Worm (Caenorhabditis elegans) whole organism, L2 larva: Measurements from ENCODE around the gene JC8.16.

Experiments used
- C34F6.9 ChIP-seq: fragments of 150-350 bp; optimal IDR thresholded peaks from 2 replicates; lab custom pipeline; 2014; ENCODE audit warnings: missing biosample characterization, missing genetic modification characterization
- F13H6.1 ChIP-seq: sonication (generic microtip); optimal IDR thresholded peaks from 2 replicates; lab custom pipeline; 2016; ENCODE audit warnings: missing genetic modification characterization, missing compliant biosample characterization
- R02D3.7 ChIP-seq: fragments of 150-350 bp; optimal IDR thresholded peaks from 2 replicates; lab custom pipeline; 2014; ENCODE audit warnings: missing biosample characterization, missing genetic modification characterization
- Y55F3AM.14 ChIP-seq: fragments of 200-800 bp; sonication (Bioruptor generic); optimal IDR thresholded peaks from 2 replicates; lab custom pipeline; 2018; ENCODE audit warnings: mild to moderate bottlenecking, missing genetic modification characterization, missing compliant biosample characterization
- ZK546.5 ChIP-seq: sonication (generic microtip); optimal IDR thresholded peaks from 2 replicates; lab custom pipeline; 2017; ENCODE audit warnings: missing biosample characterization, missing genetic modification characterization
- alr-1 ChIP-seq: fragments of 150-350 bp; optimal IDR thresholded peaks from 2 replicates; lab custom pipeline; 2014; ENCODE audit warnings: missing biosample characterization, missing genetic modification characterization
- aly-2 ChIP-seq: fragments of 150-350 bp; optimal IDR thresholded peaks from 2 replicates; lab custom pipeline; 2014; ENCODE audit warnings: missing biosample characterization, missing genetic modification characterization
- ama-1 ChIP-seq: fragments of 150-350 bp; optimal IDR thresholded peaks from 2 replicates; lab custom pipeline; 2018; ENCODE audit warnings: inconsistent platforms
- blmp-1 ChIP-seq: sonication (generic microtip); optimal IDR thresholded peaks from 2 replicates; lab custom pipeline; 2017; ENCODE audit warnings: missing genetic modification characterization, mild to moderate bottlenecking, missing compliant biosample characterization, antibody characterized with exemption, moderate library complexity; ENCODE audit not compliant: insufficient read depth
- ceh-16 ChIP-seq: fragments of 150-350 bp; optimal IDR thresholded peaks from 2 replicates; lab custom pipeline; 2014; ENCODE audit warnings: missing biosample characterization, missing genetic modification characterization
- ceh-82 ChIP-seq: fragments of 150-350 bp; optimal IDR thresholded peaks from 2 replicates; lab custom pipeline; 2014; ENCODE audit warnings: missing biosample characterization, missing genetic modification characterization
- crh-2 ChIP-seq: sonication (generic microtip); optimal IDR thresholded peaks from 2 replicates; lab custom pipeline; 2017; ENCODE audit warnings: missing biosample characterization, missing genetic modification characterization
- dmd-4 ChIP-seq: sonication (generic microtip); optimal IDR thresholded peaks from 2 replicates; lab custom pipeline; 2017; ENCODE audit warnings: missing biosample characterization, missing genetic modification characterization
- egl-27 ChIP-seq: sonication (generic microtip); optimal IDR thresholded peaks from 3 replicates; lab custom pipeline; 2017; ENCODE audit warnings: missing biosample characterization, missing genetic modification reagents, missing genetic modification characterization
- elt-1 ChIP-seq: fragments of 150-350 bp; optimal IDR thresholded peaks from 2 replicates; lab custom pipeline; 2014; ENCODE audit warnings: missing biosample characterization, missing genetic modification characterization
- elt-3 ChIP-seq: sonication (generic microtip); optimal IDR thresholded peaks from 2 replicates; lab custom pipeline; 2017; ENCODE audit warnings: missing biosample characterization, missing genetic modification characterization
- fos-1 ChIP-seq: fragments of 150-350 bp; optimal IDR thresholded peaks from 2 replicates; lab custom pipeline; 2014; ENCODE audit warnings: missing biosample characterization, missing genetic modification characterization
- gmeb-1 ChIP-seq: fragments of 150-350 bp; optimal IDR thresholded peaks from 2 replicates; lab custom pipeline; 2014; ENCODE audit warnings: missing biosample characterization, missing genetic modification characterization
- lin-11 ChIP-seq: fragments of 150-350 bp; sonication (generic microtip); optimal IDR thresholded peaks from 2 replicates; lab custom pipeline; 2014; ENCODE audit warnings: missing biosample characterization, missing genetic modification characterization, inconsistent platforms, mixed read lengths
- lin-13 ChIP-seq: fragments of 150-350 bp; optimal IDR thresholded peaks from 2 replicates; lab custom pipeline; 2014; ENCODE audit warnings: missing biosample characterization, missing genetic modification reagents, missing genetic modification characterization
- lin-39 ChIP-seq: fragments of 150-350 bp; optimal IDR thresholded peaks from 2 replicates; lab custom pipeline; 2014; ENCODE audit warnings: missing biosample characterization, missing genetic modification reagents, missing genetic modification characterization
- lsy-2 ChIP-seq, 2 experiments: fragments of 150-350 bp in 1 of 2; sonication (generic microtip) in 1 of 2; optimal IDR thresholded peaks; 2 replicates each; lab custom pipeline; 2014 to 2017; ENCODE audit warnings: missing biosample characterization in 2 of 2, missing genetic modification characterization in 2 of 2
- mab-5 ChIP-seq: fragments of 150-350 bp; optimal IDR thresholded peaks from 2 replicates; lab custom pipeline; 2014; ENCODE audit warnings: missing biosample characterization, missing genetic modification characterization
- mbf-1 ChIP-seq: sonication (generic microtip); optimal IDR thresholded peaks from 2 replicates; lab custom pipeline; 2017; ENCODE audit warnings: missing biosample characterization, missing genetic modification characterization
- mdl-1 ChIP-seq, 2 experiments: fragments of 150-350 bp in 1 of 2; sonication (generic microtip) in 1 of 2; optimal IDR thresholded peaks; 2 replicates each; lab custom pipeline; 2017; ENCODE audit warnings: missing biosample characterization in 2 of 2, missing genetic modification characterization in 2 of 2
- nhr-10 ChIP-seq: sonication (generic microtip); optimal IDR thresholded peaks from 2 replicates; lab custom pipeline; 2017; ENCODE audit warnings: missing biosample characterization, missing genetic modification characterization
- nhr-11 ChIP-seq: fragments of 150-350 bp; optimal IDR thresholded peaks from 2 replicates; lab custom pipeline; 2014; ENCODE audit warnings: missing biosample characterization, missing genetic modification characterization
- nhr-12 ChIP-seq: fragments of 150-350 bp; optimal IDR thresholded peaks from 2 replicates; lab custom pipeline; 2014; ENCODE audit warnings: missing biosample characterization, missing genetic modification characterization
- nhr-129 ChIP-seq: fragments of 150-350 bp; optimal IDR thresholded peaks from 2 replicates; lab custom pipeline; 2014; ENCODE audit warnings: missing biosample characterization, missing genetic modification characterization
- nhr-21 ChIP-seq: fragments of 150-350 bp; optimal IDR thresholded peaks from 2 replicates; lab custom pipeline; 2014; ENCODE audit warnings: missing biosample characterization, missing genetic modification characterization
- nhr-23 ChIP-seq: fragments of 150-350 bp; optimal IDR thresholded peaks from 2 replicates; lab custom pipeline; 2014; ENCODE audit warnings: missing biosample characterization, missing genetic modification reagents, missing genetic modification characterization
- nhr-237 ChIP-seq: fragments of 150-350 bp; optimal IDR thresholded peaks from 2 replicates; lab custom pipeline; 2014; ENCODE audit warnings: missing biosample characterization, missing genetic modification characterization
- nhr-25 ChIP-seq: fragments of 150-350 bp; sonication (generic microtip); optimal IDR thresholded peaks from 3 replicates; lab custom pipeline; 2014; ENCODE audit warnings: missing biosample characterization, missing genetic modification characterization
- nhr-6 ChIP-seq: fragments of 150-350 bp; optimal IDR thresholded peaks from 2 replicates; lab custom pipeline; 2014; ENCODE audit warnings: missing biosample characterization, missing genetic modification characterization
- nhr-77 ChIP-seq: fragments of 150-350 bp; optimal IDR thresholded peaks from 2 replicates; lab custom pipeline; 2014; ENCODE audit warnings: missing biosample characterization, missing genetic modification characterization
- peb-1 ChIP-seq: fragments of 150-350 bp; optimal IDR thresholded peaks from 2 replicates; lab custom pipeline; 2014; ENCODE audit warnings: missing biosample characterization, missing genetic modification characterization
- sem-4 ChIP-seq: fragments of 150-350 bp; optimal IDR thresholded peaks from 2 replicates; lab custom pipeline; 2014; ENCODE audit warnings: missing biosample characterization, missing genetic modification reagents, missing genetic modification characterization
- skn-1 ChIP-seq: sonication (generic microtip); optimal IDR thresholded peaks from 2 replicates; lab custom pipeline; 2017; ENCODE audit warnings: missing biosample characterization, missing genetic modification characterization
- snpc-4 ChIP-seq: fragments of 150-350 bp; optimal IDR thresholded peaks from 2 replicates; lab custom pipeline; 2014; ENCODE audit warnings: missing biosample characterization, missing genetic modification characterization
- unc-39 ChIP-seq: fragments of 150-350 bp; optimal IDR thresholded peaks from 2 replicates; lab custom pipeline; 2014; ENCODE audit warnings: missing biosample characterization, missing genetic modification characterization
- unc-55 ChIP-seq: fragments of 150-350 bp; sonication (generic microtip); optimal IDR thresholded peaks from 3 replicates; lab custom pipeline; 2014; ENCODE audit warnings: missing biosample characterization, missing genetic modification reagents, missing genetic modification characterization
- unc-62 ChIP-seq: fragments of 150-350 bp; optimal IDR thresholded peaks from 2 replicates; lab custom pipeline; 2014; ENCODE audit warnings: missing biosample characterization, missing genetic modification reagents, missing genetic modification characterization
- zag-1 ChIP-seq: fragments of 150-350 bp; optimal IDR thresholded peaks from 2 replicates; lab custom pipeline; 2014; ENCODE audit warnings: missing biosample characterization, missing genetic modification characterization
- ztf-1 ChIP-seq: fragments of 200-800 bp; sonication (Bioruptor generic); conservative IDR thresholded peaks from 2 replicates; pipeline ENCODE4 v1.3.6; 2022; ENCODE audit warnings: missing genetic modification characterization, missing compliant biosample characterization
- ztf-11 ChIP-seq: sonication (generic microtip); optimal IDR thresholded peaks from 2 replicates; lab custom pipeline; 2017; ENCODE audit warnings: missing biosample characterization, missing genetic modification characterization

The JC8.16 gene

DNA sequence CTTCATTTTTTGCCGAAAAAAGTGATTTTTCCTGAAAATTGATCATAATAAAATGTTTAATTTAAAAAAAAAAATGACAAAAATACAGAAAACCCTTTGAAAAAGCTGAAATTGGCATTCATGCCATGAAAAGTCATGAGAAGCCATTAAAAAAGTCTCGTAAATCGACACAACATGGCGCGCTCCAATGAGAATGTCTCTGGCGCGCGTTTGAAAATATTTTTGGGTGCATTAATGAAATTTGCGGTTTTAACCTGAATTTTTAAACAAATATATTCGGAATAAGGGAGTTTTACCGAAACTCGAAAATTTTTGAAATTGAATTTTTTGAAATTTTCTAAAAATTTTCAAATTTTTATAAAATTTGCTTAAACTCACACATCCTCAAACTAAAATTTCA is 11.2 kb upstream of the JC8.16 start:
- TF ChIP-seq lsy-2 (tag; optimal IDR thresholded peaks at IDR 0.05; lab: Kevin White, UChicago) (no peak), ztf-11 (no peak), crh-2 (tag; lab: Kevin White, UChicago) (no peak), nhr-25 (tag; lab: Kevin White, UChicago) (no peak), unc-62 (GFP tag; lab: Kevin White, UChicago) (no peak), gmeb-1 (tag; lab: Kevin White, UChicago) (no peak), dmd-4 (tag; lab: Kevin White, UChicago) (no peak), mab-5 (tag; lab: Kevin White, UChicago) (no peak), Y55F3AM.14 (GFP tag; lab: Kevin White, UChicago) (no peak), elt-3 (tag; lab: Kevin White, UChicago) (no peak), nhr-21 (no peak), F13H6.1 (tag; lab: Kevin White, UChicago) (no peak), ceh-82 (tag; lab: Kevin White, UChicago) (no peak), lin-13 (GFP tag; lab: Kevin White, UChicago) (no peak), sem-4 (no peak)

DNA sequence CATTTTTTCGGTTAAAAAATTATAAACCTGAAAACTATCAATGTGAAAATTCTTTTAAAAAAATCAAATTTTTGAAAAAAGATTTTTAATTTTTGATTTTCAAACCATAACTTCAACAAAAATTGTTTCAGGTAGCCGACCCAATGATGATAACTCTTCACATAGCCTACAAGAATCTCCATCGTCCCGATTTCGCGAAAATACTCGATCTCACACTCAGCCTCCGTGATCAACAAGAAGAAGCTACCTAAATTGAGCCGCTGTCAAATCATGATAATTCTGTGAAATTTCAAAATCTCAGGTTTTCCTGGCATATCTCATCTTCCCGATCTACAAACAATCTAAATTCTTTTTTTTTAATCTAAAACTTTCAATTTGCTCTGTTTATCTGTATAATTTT is 8.7 kb upstream of the JC8.16 start:
- no peak for TF ChIP-seq unc-62 (GFP tag; lab: Kevin White, UChicago)
- TF ChIP-seq gmeb-1 (tag; lab: Kevin White, UChicago): no peak
- no peak for TF ChIP-seq unc-55 (GFP tag; lab: Kevin White, UChicago)
- TF ChIP-seq nhr-6 (tag; lab: Kevin White, UChicago): no peak
- TF ChIP-seq peb-1 (tag; lab: Kevin White, UChicago): no peak
- TF ChIP-seq dmd-4 (tag; lab: Kevin White, UChicago): no peak
- TF ChIP-seq egl-27 (tag; lab: Kevin White, UChicago): no peak

DNA sequence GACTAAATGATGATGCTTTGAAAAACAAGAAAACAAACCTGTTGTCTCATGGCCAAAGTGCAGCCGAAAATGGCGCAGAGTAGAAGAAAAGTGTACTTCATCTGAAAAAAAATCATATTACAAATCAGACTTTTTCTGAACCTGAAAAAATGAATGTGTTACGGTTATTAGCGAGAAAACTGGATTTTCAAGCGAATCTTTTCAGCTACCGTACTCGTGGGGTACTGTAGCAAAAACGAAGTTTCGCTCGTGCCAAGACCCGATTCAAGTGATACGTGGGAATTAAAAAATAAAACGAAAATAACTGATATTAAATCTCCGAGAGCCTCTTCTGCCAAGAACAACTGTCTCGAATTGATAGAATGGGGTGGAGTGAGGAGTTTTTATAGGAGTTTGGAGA is 6.8 kb upstream of the JC8.16 start, which contains the start of gene ttr-51:
TSS of gene ttr-51 (minus strand) at position 101 of the 400 bp plus-strand sequence.
- TF ChIP-seq lsy-2 (tag; optimal IDR thresholded peaks at IDR 0.05; lab: Kevin White, UChicago) (peak in 1 of 2 experiments; percentile 1), unc-39 (tag; lab: Kevin White, UChicago) (no peak), nhr-129 (peak; percentile 17)

DNA sequence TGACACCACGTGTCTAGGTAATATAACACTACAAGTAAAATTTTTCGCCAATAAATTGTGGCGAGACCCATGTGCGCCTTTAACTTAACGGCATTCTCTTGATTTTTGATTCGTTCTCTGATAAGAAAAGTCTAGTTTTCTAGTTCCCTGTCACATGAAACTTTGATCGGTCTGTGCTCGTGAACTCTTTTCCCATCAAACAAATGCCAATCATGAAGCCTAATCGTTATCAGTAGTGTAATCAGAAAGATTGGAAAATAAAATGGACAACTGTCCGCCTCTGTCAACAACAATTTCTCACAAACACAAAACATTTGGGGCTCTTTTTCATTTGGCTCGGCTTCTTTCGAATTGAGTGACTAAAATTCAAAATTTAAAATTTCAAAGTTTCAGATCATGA is 5.1 kb upstream of the JC8.16 start, which contains the start of gene ttr-45:
TSS of gene ttr-45 (plus strand) at position 385 of the 400 bp plus-strand sequence.
- no peak for TF ChIP-seq unc-55 (GFP tag; lab: Kevin White, UChicago)
- TF ChIP-seq ZK546.5 (tag; lab: Kevin White, UChicago): no peak
- no peak for TF ChIP-seq mbf-1 (tag; lab: Kevin White, UChicago)
- TF ChIP-seq sem-4: no peak
- TF ChIP-seq ztf-1: no peak
- no peak for TF ChIP-seq nhr-77 (tag; lab: Kevin White, UChicago)
- TF ChIP-seq snpc-4 (tag; lab: Kevin White, UChicago): no peak
- TF ChIP-seq ceh-16 (tag; lab: Kevin White, UChicago): no peak
- no peak for TF ChIP-seq skn-1 (tag; lab: Kevin White, UChicago)
- TF ChIP-seq dmd-4 (tag; lab: Kevin White, UChicago): no peak
- TF ChIP-seq R02D3.7 (tag; lab: Kevin White, UChicago): no peak
- no peak for TF ChIP-seq mab-5 (tag; lab: Kevin White, UChicago)
- no peak for TF ChIP-seq unc-39 (tag; lab: Kevin White, UChicago)
- no peak for TF ChIP-seq lin-39 (tag; lab: Kevin White, UChicago)
- no peak for TF ChIP-seq elt-1 (tag; lab: Kevin White, UChicago)
- no peak for TF ChIP-seq nhr-6 (tag; lab: Kevin White, UChicago)
- TF ChIP-seq alr-1: no peak
- TF ChIP-seq nhr-21: no peak
- TF ChIP-seq unc-62 (GFP tag; lab: Kevin White, UChicago): no peak
- peak; percentile 76 for TF ChIP-seq F13H6.1 (tag; lab: Kevin White, UChicago)
- no peak for TF ChIP-seq nhr-12 (tag; lab: Kevin White, UChicago)
- peak; percentile 86 for TF ChIP-seq nhr-129
- no peak for TF ChIP-seq mdl-1 (tag; optimal IDR thresholded peaks at IDR 0.05; lab: Kevin White, UChicago)
- no peak for TF ChIP-seq Y55F3AM.14 (GFP tag; lab: Kevin White, UChicago)
- TF ChIP-seq ztf-11: no peak
- no peak for TF ChIP-seq lin-11
- TF ChIP-seq ceh-82 (tag; lab: Kevin White, UChicago): no peak
- TF ChIP-seq fos-1 (tag; lab: Kevin White, UChicago): peak; percentile 94
- TF ChIP-seq nhr-10: no peak
- TF ChIP-seq crh-2 (tag; lab: Kevin White, UChicago): peak; percentile 42
- TF ChIP-seq zag-1 (tag; lab: Kevin White, UChicago): no peak
- TF ChIP-seq peb-1 (tag; lab: Kevin White, UChicago): no peak
- TF ChIP-seq nhr-237 (tag; lab: Kevin White, UChicago): no peak
- TF ChIP-seq elt-3 (tag; lab: Kevin White, UChicago): no peak
- TF ChIP-seq lsy-2 (tag; optimal IDR thresholded peaks at IDR 0.05; lab: Kevin White, UChicago): peak in 1 of 2 experiments; percentile 35
- no peak for TF ChIP-seq ama-1 (lab: Kevin White, UChicago)
- TF ChIP-seq nhr-11: no peak
- TF ChIP-seq aly-2 (tag; lab: Kevin White, UChicago): no peak
- no peak for TF ChIP-seq blmp-1 (tag; lab: Kevin White, UChicago)
- peak; percentile 33 for TF ChIP-seq gmeb-1 (tag; lab: Kevin White, UChicago)
- no peak for TF ChIP-seq lin-13 (GFP tag; lab: Kevin White, UChicago)
- peak; percentile 24 for TF ChIP-seq egl-27 (tag; lab: Kevin White, UChicago)
- peak; percentile 36 for TF ChIP-seq C34F6.9 (tag; lab: Kevin White, UChicago)
- no peak for TF ChIP-seq nhr-25 (tag; lab: Kevin White, UChicago)
- no peak for TF ChIP-seq nhr-23
